Worm (Caenorhabditis elegans) whole organism, early embryonic: ENCODE measurements around the gene T24H10.1.

ENCODE experiments used
- ama-1 ChIP-seq: fragments of 150-350 bp; optimal IDR thresholded peaks from 2 replicates; lab custom pipeline; 2014
- ceh-13 ChIP-seq: fragments of 200-800 bp; sonication (Bioruptor generic); optimal IDR thresholded peaks from 2 replicates; lab custom pipeline; 2018; ENCODE audit warnings: mild to moderate bottlenecking, missing genetic modification characterization, missing compliant biosample characterization
- ceh-36 ChIP-seq: sonication (generic microtip); optimal IDR thresholded peaks from 2 replicates; lab custom pipeline; 2016; ENCODE audit warnings: missing genetic modification characterization, inconsistent platforms, missing compliant biosample characterization
- pes-1 ChIP-seq: fragments of 200-800 bp; sonication (Bioruptor generic); IDR thresholded peaks from 2 replicates; pipeline ENCODE4 v1.3.6; 2022; ENCODE audit warnings: missing genetic modification reagents, missing genetic modification characterization, missing compliant biosample characterization
- sea-1 ChIP-seq: fragments of 200-800 bp; sonication (Bioruptor generic); conservative IDR thresholded peaks from 2 replicates; pipeline ENCODE4 v1.3.6; 2022; ENCODE audit warnings: missing genetic modification characterization, missing compliant biosample characterization

DNA sequence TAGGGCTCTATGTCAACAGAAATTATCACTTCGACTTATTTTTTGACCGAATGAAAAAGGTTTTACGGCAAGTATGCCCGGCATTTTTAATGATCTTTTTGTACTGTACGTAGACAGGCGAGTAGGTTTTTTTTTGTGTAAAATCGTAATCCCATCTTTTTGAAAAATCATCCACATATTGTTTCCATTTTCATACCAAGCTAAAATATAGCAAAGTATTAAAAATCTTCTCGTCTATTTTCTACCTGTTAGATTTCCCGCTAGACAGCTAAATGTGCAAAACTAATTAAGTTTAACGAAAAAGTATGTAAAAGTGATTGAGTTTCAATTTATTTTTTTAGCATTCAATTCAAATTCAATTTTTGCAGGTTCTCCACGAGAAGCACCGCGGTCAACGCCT, 32.2 kb downstream of the T24H10.1 start, which contains the start of gene C16D2.1:
- TF ChIP-seq ceh-13 (no peak), ceh-36 (no peak), pes-1 (GFP tag; lab: Robert Waterston, UW) (no peak), ama-1 (lab: Kevin White, UChicago) (no peak), sea-1 (GFP tag; lab: Robert Waterston, UW) (no peak)
